Worm (Caenorhabditis elegans): Measurements from ENCODE around the gene fbxa-166.

Gene fbxa-166

DNA sequence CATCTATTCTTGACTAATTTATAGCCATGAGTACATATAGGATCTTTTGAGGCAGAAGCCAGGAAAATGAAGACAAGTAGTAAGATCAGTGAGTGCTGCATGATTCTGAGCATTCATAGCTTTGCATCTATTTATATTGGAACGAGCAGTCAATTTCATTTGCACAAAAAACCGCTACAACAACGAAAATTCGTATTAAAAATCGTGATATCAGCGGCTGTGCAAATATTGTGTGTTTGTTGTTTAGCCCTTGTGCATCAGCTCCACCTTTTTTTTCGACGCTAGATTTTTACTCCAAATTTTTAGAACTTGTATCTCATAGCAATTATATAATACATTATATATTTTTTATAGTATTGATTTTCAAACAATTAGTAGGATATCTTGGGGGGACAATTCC, 34.7 kb downstream of the fbxa-166 start, which contains the start of gene clec-21:
TSS of gene clec-21 (minus strand) at position 101 of the 400 bp plus-strand sequence.
- TF ChIP-seq ceh-40 (GFP tag; IDR thresholded peaks at IDR 0.05) (no peak), fkh-3 (tag; optimal IDR thresholded peaks at IDR 0.05) (no peak)

DNA sequence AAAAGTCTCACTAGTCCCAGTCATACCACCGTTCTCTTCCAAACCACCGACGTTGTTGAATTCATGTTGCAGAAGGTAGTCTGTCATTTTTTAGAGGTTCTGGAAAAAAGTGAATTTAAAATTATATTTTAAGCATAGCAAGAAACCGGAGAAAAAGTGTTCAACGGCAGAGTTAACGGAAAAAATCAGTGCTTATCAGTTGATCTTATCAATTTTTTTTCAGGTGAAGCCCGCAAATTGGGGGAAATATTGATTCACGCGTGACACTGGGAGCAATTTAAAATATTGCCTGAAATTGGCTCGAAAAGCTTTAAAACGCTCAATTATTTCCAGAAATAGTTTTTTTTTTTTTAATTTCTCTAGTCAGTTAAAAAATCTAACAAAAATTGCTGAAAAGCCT, 39.0 kb downstream of the fbxa-166 start, which contains the start of gene math-38:
TSS of gene math-38 (minus strand) at position 101 of the 400 bp plus-strand sequence.
- TF ChIP-seq rcor-1 (GFP tag; IDR thresholded peaks at IDR 0.05) = no peak
- no peak for TF ChIP-seq hmg-20 (GFP tag; IDR thresholded peaks at IDR 0.05)
- peak; percentile 22 for TF ChIP-seq nhr-80 (tag; optimal IDR thresholded peaks at IDR 0.05)
- TF ChIP-seq lin-26 (GFP tag; IDR thresholded peaks at IDR 0.05) = no peak
- no peak for TF ChIP-seq nhr-27 (tag; optimal IDR thresholded peaks at IDR 0.05)
- no peak for TF ChIP-seq unc-62 (GFP tag; optimal IDR thresholded peaks at IDR 0.05)
- TF ChIP-seq ceh-40 (GFP tag; IDR thresholded peaks at IDR 0.05) = no peak
- TF ChIP-seq pha-4 (tag; optimal IDR thresholded peaks at IDR 0.05) = no peak

DNA sequence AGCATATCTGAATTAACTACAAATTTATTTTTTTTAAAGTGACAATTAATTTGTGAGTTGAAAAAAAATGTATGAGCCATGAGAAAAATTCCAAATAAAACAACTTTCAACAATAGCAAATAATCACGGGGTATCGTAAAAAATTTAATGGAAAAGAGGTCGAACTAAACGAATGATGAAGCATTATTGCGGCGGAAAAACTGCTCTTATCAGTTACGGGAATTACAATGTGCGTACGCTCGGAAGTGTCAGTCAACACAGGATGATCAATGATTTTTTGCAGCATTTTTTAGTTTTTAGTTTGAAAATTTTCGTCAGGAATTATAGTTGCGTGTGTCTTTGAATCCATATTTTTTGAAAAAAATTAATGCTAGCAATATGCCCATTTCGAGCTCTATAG, 42.1 kb downstream of the fbxa-166 start:
- peak; percentile 38; the same call in 1 of the 2 replicates for TF ChIP-seq dox-1 (GFP tag; IDR thresholded peaks at IDR 0.05)
- no peak for TF ChIP-seq ztf-26 (tag; optimal IDR thresholded peaks at IDR 0.05)
- peak; percentile 72 for TF ChIP-seq nhr-80 (tag; optimal IDR thresholded peaks at IDR 0.05)

DNA sequence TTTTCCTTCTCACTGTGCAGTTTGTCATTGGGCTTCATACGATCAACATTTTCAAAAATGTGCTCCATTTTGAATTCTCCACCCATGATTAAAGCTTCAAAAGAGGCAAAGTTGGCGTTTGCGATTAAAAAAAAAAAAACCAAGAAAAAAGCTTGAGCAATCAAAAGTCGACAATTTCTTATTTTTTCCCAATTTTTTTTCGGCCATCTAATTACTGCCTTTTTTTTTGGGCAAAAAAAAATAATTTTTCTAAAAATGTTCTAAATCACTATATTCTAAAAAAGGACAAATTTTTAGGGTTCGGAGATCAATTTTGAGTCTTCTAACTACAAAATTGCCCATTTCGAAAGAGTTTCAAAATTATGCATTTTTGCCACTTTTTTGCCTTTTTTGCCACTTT, 42.8 kb downstream of the fbxa-166 start, which contains the start of gene K05F6.10:
TSS of gene K05F6.10 (minus strand) at position 101 of the 400 bp plus-strand sequence.
- TF ChIP-seq repo-1 (tag; optimal IDR thresholded peaks at IDR 0.05) (no peak), snpc-1.1 (tag; optimal IDR thresholded peaks at IDR 0.05; ENCODE audit: insufficient read depth) (no peak), egl-44 (GFP tag; IDR thresholded peaks at IDR 0.05) (no peak), B0336.3 (GFP tag; IDR thresholded peaks at IDR 0.05) (no peak), lir-1 (GFP tag; conservative IDR thresholded peaks at IDR 0.05) (no peak), egl-18 (GFP tag; IDR thresholded peaks at IDR 0.05) (no peak)

DNA sequence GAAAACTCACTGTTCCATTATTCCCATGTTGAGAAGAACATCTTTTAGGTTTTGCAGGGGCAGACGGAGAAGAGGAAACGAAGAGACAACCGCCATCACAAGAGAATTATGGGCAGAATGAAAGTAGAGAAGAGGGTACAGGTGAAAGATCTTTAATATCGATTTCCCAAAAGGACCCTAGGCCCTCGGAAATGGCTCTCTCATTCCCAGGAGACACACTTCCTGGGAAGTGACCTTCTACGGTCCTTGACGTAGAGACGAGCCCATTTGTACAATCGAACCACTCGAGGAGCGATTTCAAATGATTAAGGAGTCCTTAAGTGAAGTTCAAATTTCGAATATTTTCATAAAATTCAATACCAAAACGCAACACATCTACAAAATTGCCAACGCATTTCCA, 47.8 kb downstream of the fbxa-166 start, which contains the start of gene fbxb-46:
TSS of gene fbxb-46 (minus strand) at position 101 of the 400 bp plus-strand sequence.
- TF ChIP-seq him-1 (tag; optimal IDR thresholded peaks at IDR 0.05) = no peak
- TF ChIP-seq B0336.3 (GFP tag; IDR thresholded peaks at IDR 0.05) = no peak
- TF ChIP-seq mes-4 (tag; optimal IDR thresholded peaks at IDR 0.05) = no peak
- no peak for TF ChIP-seq bed-1 (GFP tag; IDR thresholded peaks at IDR 0.05)
- TF ChIP-seq dox-1 (GFP tag; IDR thresholded peaks at IDR 0.05) = no peak
- no peak for TF ChIP-seq Y56A3A.18 (GFP tag; IDR thresholded peaks at IDR 0.05)
- no peak for TF ChIP-seq Y53F4B.3 (GFP tag; IDR thresholded peaks at IDR 0.05)
- TF ChIP-seq nfyb-1 (GFP tag; IDR thresholded peaks at IDR 0.05) = no peak
- no peak for TF ChIP-seq Y53G8AR.9 (GFP tag; conservative IDR thresholded peaks at IDR 0.05)
- TF ChIP-seq unc-62 (GFP tag; optimal IDR thresholded peaks at IDR 0.05) = no peak
- TF ChIP-seq chd-7 (tag; optimal IDR thresholded peaks at IDR 0.05) = no peak
- TF ChIP-seq madf-8 (GFP tag; conservative IDR thresholded peaks at IDR 0.05) = no peak
- no peak for TF ChIP-seq B0261.1 (tag; optimal IDR thresholded peaks at IDR 0.05)
- TF ChIP-seq ceh-100 (GFP tag; IDR thresholded peaks at IDR 0.05) = no peak
- TF ChIP-seq cebp-1 (GFP tag; IDR thresholded peaks at IDR 0.05) = no peak
- TF ChIP-seq cebp-1 (tag; optimal IDR thresholded peaks at IDR 0.05) = no peak

DNA sequence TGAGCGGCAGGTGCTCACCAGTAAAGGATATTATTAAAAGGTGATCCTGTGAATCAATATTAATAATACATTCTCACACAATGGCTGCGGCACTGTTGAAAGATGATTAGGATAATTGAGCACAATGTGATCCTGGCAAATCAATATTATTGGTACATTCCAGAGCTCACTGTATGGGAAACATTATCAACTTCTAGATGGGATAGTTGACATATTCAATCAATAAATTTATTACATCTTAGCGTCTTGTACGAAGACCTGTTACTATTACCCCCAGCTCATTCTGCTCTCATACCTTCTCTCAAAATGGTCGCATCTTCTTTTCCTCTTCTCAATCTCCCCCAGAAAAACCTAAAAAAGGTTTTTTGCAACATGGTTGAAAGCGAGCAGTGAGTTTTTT, 50.6 kb downstream of the fbxa-166 start, which contains the start of gene fbxb-49:
TSS of gene fbxb-49 (plus strand) at position 301 of the 400 bp plus-strand sequence.
- TF ChIP-seq cebp-1 (GFP tag; IDR thresholded peaks at IDR 0.05) = no peak
- TF ChIP-seq cebp-1 (tag; optimal IDR thresholded peaks at IDR 0.05) = no peak
- TF ChIP-seq dox-1 (GFP tag; IDR thresholded peaks at IDR 0.05) = no peak
- no peak for TF ChIP-seq ceh-58 (GFP tag; IDR thresholded peaks at IDR 0.05)
- no peak for TF ChIP-seq tlf-1 (GFP tag; optimal IDR thresholded peaks at IDR 0.05)
- no peak for TF ChIP-seq attf-6 (GFP tag; IDR thresholded peaks at IDR 0.05)
- no peak for TF ChIP-seq attf-5 (GFP tag; optimal IDR thresholded peaks at IDR 0.05)
- TF ChIP-seq die-1 (tag; optimal IDR thresholded peaks at IDR 0.05) = no peak
- TF ChIP-seq madf-6 (GFP tag; IDR thresholded peaks at IDR 0.05) = no peak
